Fruit fly (Drosophila melanogaster) whole organism, embryonic: ENCODE data around the gene niki.

Experiments used
- CG10147 ChIP-seq: fragments of 200-800 bp; sonication (Bioruptor generic); optimal IDR thresholded peaks from 2 replicates; lab custom pipeline; 2019; ENCODE audit warnings: missing biosample characterization, mild to moderate bottlenecking, missing genetic modification characterization, moderate library complexity
- CG10209 ChIP-seq: fragments of 200-800 bp; sonication (Bioruptor generic); optimal IDR thresholded peaks from 3 replicates; lab custom pipeline; 2017; ENCODE audit warnings: missing biosample characterization, mild to moderate bottlenecking, missing genetic modification characterization, missing genetic modification reagents
- CG10321 ChIP-seq: fragments of 200-800 bp; sonication (Bioruptor generic); IDR thresholded peaks from 2 replicates; pipeline ENCODE4 v1.3.6; 2022; ENCODE audit warnings: missing biosample characterization, missing genetic modification characterization
- CG11085 ChIP-seq: fragments of 200-800 bp; sonication (Bioruptor generic); IDR thresholded peaks from 2 replicates; pipeline ENCODE4 v1.3.6; 2022; ENCODE audit warnings: missing biosample characterization, missing genetic modification characterization
- CG12104 ChIP-seq: fragments of 200-800 bp; sonication (Bioruptor generic); optimal IDR thresholded peaks from 3 replicates; lab custom pipeline; 2016; ENCODE audit warnings: missing biosample characterization, missing genetic modification characterization
- CG12236 ChIP-seq: fragments of 200-800 bp; sonication (Bioruptor generic); optimal IDR thresholded peaks from 2 replicates; lab custom pipeline; 2016; ENCODE audit warnings: missing biosample characterization, missing genetic modification characterization
- CG12391 ChIP-seq: fragments of 200-800 bp; sonication (Bioruptor generic); optimal IDR thresholded peaks from 3 replicates; lab custom pipeline; 2018; ENCODE audit warnings: missing biosample characterization, mild to moderate bottlenecking, missing genetic modification characterization, moderate library complexity
- CG12769 ChIP-seq: fragments of 200-800 bp; sonication (Bioruptor generic); optimal IDR thresholded peaks from 2 replicates; lab custom pipeline; 2019; ENCODE audit warnings: missing biosample characterization, mild to moderate bottlenecking, missing genetic modification characterization, moderate library complexity
- CG12942 ChIP-seq: fragments of 200-800 bp; sonication (Bioruptor generic); optimal IDR thresholded peaks from 3 replicates; lab custom pipeline; 2016; ENCODE audit warnings: missing biosample characterization, missing genetic modification characterization
- CG13424 ChIP-seq: fragments of 200-800 bp; sonication (Bioruptor generic); optimal IDR thresholded peaks from 2 replicates; lab custom pipeline; 2019; ENCODE audit warnings: missing biosample characterization, mild to moderate bottlenecking, missing genetic modification characterization, moderate library complexity
- CG13894 ChIP-seq: fragments of 200-800 bp; sonication (Bioruptor generic); optimal IDR thresholded peaks from 3 replicates; lab custom pipeline; 2018; ENCODE audit warnings: missing biosample characterization, mild to moderate bottlenecking, missing genetic modification characterization, moderate library complexity
- CG14441 ChIP-seq: fragments of 200-800 bp; sonication (Bioruptor generic); IDR thresholded peaks from 2 replicates; pipeline ENCODE4 v1.3.6; 2022; ENCODE audit warnings: missing biosample characterization, missing genetic modification characterization
- CG18599 ChIP-seq: fragments of 200-800 bp; sonication (Bioruptor generic); optimal IDR thresholded peaks from 3 replicates; lab custom pipeline; 2017; ENCODE audit warnings: missing biosample characterization, missing genetic modification characterization, mild to moderate bottlenecking, moderate library complexity, missing genetic modification reagents
- CG18764 ChIP-seq: fragments of 200-800 bp; sonication (Bioruptor generic); optimal IDR thresholded peaks from 3 replicates; lab custom pipeline; 2016; ENCODE audit warnings: missing biosample characterization, missing genetic modification characterization
- CG2116 ChIP-seq: fragments of 200-800 bp; sonication (Bioruptor generic); optimal IDR thresholded peaks from 3 replicates; lab custom pipeline; 2018; ENCODE audit warnings: missing biosample characterization, mild to moderate bottlenecking, missing genetic modification characterization
- CG2889 ChIP-seq: fragments of 200-800 bp; sonication (Bioruptor generic); IDR thresholded peaks from 3 replicates; pipeline ENCODE4 v1.3.6; 2022; ENCODE audit warnings: missing biosample characterization, missing genetic modification characterization
- CG30403 ChIP-seq: fragments of 200-800 bp; sonication (Bioruptor generic); optimal IDR thresholded peaks from 3 replicates; lab custom pipeline; 2016; ENCODE audit warnings: missing biosample characterization, missing genetic modification characterization
- CG32772 ChIP-seq: fragments of 200-800 bp; sonication (Bioruptor generic); IDR thresholded peaks from 2 replicates; pipeline ENCODE4 v1.3.6; 2022; ENCODE audit warnings: missing biosample characterization, missing genetic modification characterization
- CG34376 ChIP-seq: fragments of 200-800 bp; sonication (Bioruptor generic); optimal IDR thresholded peaks from 2 replicates; lab custom pipeline; 2018; ENCODE audit warnings: missing biosample characterization, mild to moderate bottlenecking, missing genetic modification characterization
- CG5180 ChIP-seq: fragments of 200-800 bp; sonication (Bioruptor generic); optimal IDR thresholded peaks from 3 replicates; lab custom pipeline; 2017; ENCODE audit warnings: missing biosample characterization, missing genetic modification characterization, mild to moderate bottlenecking, moderate library complexity, missing genetic modification reagents
- CG6175 ChIP-seq: fragments of 200-800 bp; sonication (Bioruptor generic); IDR thresholded peaks from 3 replicates; pipeline ENCODE4 v1.3.6; 2022; ENCODE audit warnings: missing biosample characterization, missing genetic modification characterization
- CG7556 ChIP-seq: fragments of 200-800 bp; sonication (Bioruptor generic); optimal IDR thresholded peaks from 2 replicates; lab custom pipeline; 2017; ENCODE audit warnings: missing biosample characterization, mild to moderate bottlenecking, missing genetic modification characterization
- CG8388 ChIP-seq: fragments of 200-800 bp; sonication (Bioruptor generic); optimal IDR thresholded peaks from 2 replicates; lab custom pipeline; 2019; ENCODE audit warnings: missing biosample characterization, mild to moderate bottlenecking, missing genetic modification characterization, moderate library complexity
- Dll ChIP-seq: fragments of 200-800 bp; sonication (Bioruptor generic); IDR thresholded peaks from 4 replicates; pipeline ENCODE4 v1.3.6; 2022; ENCODE audit warnings: missing biosample characterization, missing genetic modification characterization; ENCODE audit not compliant: partially characterized antibody
- ERR ChIP-seq: fragments of 200-800 bp; sonication (Bioruptor generic); optimal IDR thresholded peaks from 2 replicates; lab custom pipeline; 2016; ENCODE audit warnings: missing biosample characterization, missing genetic modification characterization
- HLH4C ChIP-seq: fragments of 200-800 bp; sonication (Bioruptor generic); IDR thresholded peaks from 3 replicates; pipeline ENCODE4 v1.3.6; 2022; ENCODE audit warnings: missing biosample characterization, missing genetic modification characterization; ENCODE audit not compliant: partially characterized antibody
- HLH54F ChIP-seq: fragments of 200-800 bp; sonication (Bioruptor generic); optimal IDR thresholded peaks from 3 replicates; lab custom pipeline; 2016; ENCODE audit warnings: missing biosample characterization, missing genetic modification characterization
- HmgD ChIP-seq: fragments of 200-800 bp; sonication (Bioruptor generic); optimal IDR thresholded peaks from 3 replicates; lab custom pipeline; 2016; ENCODE audit warnings: missing biosample characterization, missing genetic modification characterization
- Neu2 ChIP-seq: fragments of 200-800 bp; sonication (Bioruptor generic); optimal IDR thresholded peaks from 3 replicates; lab custom pipeline; 2016; ENCODE audit warnings: missing biosample characterization, missing genetic modification characterization, borderline replicate concordance
- Nf-YB ChIP-seq: fragments of 200-800 bp; sonication (Bioruptor generic); optimal IDR thresholded peaks from 3 replicates; lab custom pipeline; 2019; ENCODE audit warnings: missing biosample characterization, mild to moderate bottlenecking, missing genetic modification characterization, moderate library complexity
- Side ChIP-seq: fragments of 200-800 bp; sonication (Bioruptor generic); optimal IDR thresholded peaks from 2 replicates; lab custom pipeline; 2016; ENCODE audit warnings: missing biosample characterization, missing genetic modification characterization
- Sry-δ ChIP-seq: fragments of 200-800 bp; sonication (Bioruptor generic); optimal IDR thresholded peaks from 2 replicates; lab custom pipeline; 2016; ENCODE audit warnings: missing biosample characterization, missing genetic modification characterization
- btn ChIP-seq: fragments of 200-800 bp; sonication (Bioruptor generic); optimal IDR thresholded peaks from 2 replicates; lab custom pipeline; 2016; ENCODE audit warnings: missing biosample characterization, missing genetic modification characterization
- chinmo ChIP-seq: fragments of 200-800 bp; sonication (Bioruptor generic); IDR thresholded peaks from 4 replicates; pipeline ENCODE4 v1.3.6; 2022; ENCODE audit warnings: missing biosample characterization, missing genetic modification characterization; ENCODE audit not compliant: partially characterized antibody
- dmrt99B ChIP-seq: fragments of 200-800 bp; sonication (Bioruptor generic); optimal IDR thresholded peaks from 2 replicates; lab custom pipeline; 2018; ENCODE audit warnings: missing biosample characterization, mild to moderate bottlenecking, missing genetic modification characterization, moderate library complexity
- dpn ChIP-seq, 2 experiments: fragments of 200-800 bp; sonication (Bioruptor generic); optimal IDR thresholded peaks; 3 replicates each; lab custom pipeline; 2016; ENCODE audit warnings: missing biosample characterization in 2 of 2, missing genetic modification characterization in 2 of 2
- en ChIP-seq: fragments of 200-800 bp; sonication (Bioruptor generic); optimal IDR thresholded peaks from 2 replicates; lab custom pipeline; 2016; ENCODE audit warnings: missing biosample characterization, missing genetic modification characterization
- eyg ChIP-seq: fragments of 200-800 bp; sonication (Bioruptor generic); optimal IDR thresholded peaks from 3 replicates; lab custom pipeline; 2016; ENCODE audit warnings: missing biosample characterization, missing genetic modification characterization
- gro ChIP-seq: fragments of 200-800 bp; sonication (Bioruptor generic); optimal IDR thresholded peaks from 2 replicates; lab custom pipeline; 2016; ENCODE audit warnings: missing biosample characterization, missing genetic modification characterization
- hbn ChIP-seq: fragments of 200-800 bp; sonication (Bioruptor generic); IDR thresholded peaks from 2 replicates; pipeline ENCODE4 v1.3.6; 2022; ENCODE audit warnings: missing biosample characterization, missing genetic modification characterization; ENCODE audit not compliant: partially characterized antibody
- kay ChIP-seq: fragments of 200-800 bp; sonication (Bioruptor generic); optimal IDR thresholded peaks from 2 replicates; lab custom pipeline; 2016; ENCODE audit warnings: missing biosample characterization, missing genetic modification characterization
- mld ChIP-seq: fragments of 200-800 bp; sonication (Bioruptor generic); IDR thresholded peaks from 3 replicates; pipeline ENCODE4 v1.3.6; 2022; ENCODE audit warnings: missing biosample characterization, missing genetic modification characterization; ENCODE audit not compliant: partially characterized antibody
- nmo ChIP-seq: fragments of 200-800 bp; sonication (Bioruptor generic); optimal IDR thresholded peaks from 2 replicates; lab custom pipeline; 2018; ENCODE audit warnings: missing biosample characterization, mild to moderate bottlenecking, missing genetic modification characterization, moderate library complexity
- prd ChIP-seq, 3 experiments: fragments of >200 bp in 2 of 3; fragments of 200-800 bp in 1 of 3; sonication (Bioruptor generic) in 1 of 3; optimal IDR thresholded peaks in 2 of 3; IDR thresholded peaks in 1 of 3; 2 replicates in 2 of 3; 3 replicates in 1 of 3; pipeline versions ENCODE4 v1.3.6 to Lab custom; 2017 to 2022; ENCODE audit warnings: missing biosample characterization in 1 of 3, missing genetic modification characterization in 1 of 3
- sr ChIP-seq: fragments of 200-800 bp; sonication (Bioruptor generic); IDR thresholded peaks from 3 replicates; pipeline ENCODE4 v1.3.6; 2022; ENCODE audit warnings: missing biosample characterization, missing genetic modification characterization
- stc ChIP-seq: fragments of 200-800 bp; sonication (Bioruptor generic); IDR thresholded peaks from 2 replicates; pipeline ENCODE4 v1.3.6; 2022; ENCODE audit warnings: missing biosample characterization, missing genetic modification characterization
- trem ChIP-seq: fragments of 200-800 bp; optimal IDR thresholded peaks from 3 replicates; lab custom pipeline; 2019; ENCODE audit warnings: missing biosample characterization, mild to moderate bottlenecking, missing genetic modification characterization, moderate library complexity
- twi ChIP-seq: fragments of 200-800 bp; optimal IDR thresholded peaks from 2 replicates; lab custom pipeline; 2019; ENCODE audit warnings: missing biosample characterization, mild to moderate bottlenecking, missing genetic modification characterization, moderate library complexity

Gene niki

dm6 chr3R:24816993-24817854, 8.2 kb downstream of the niki start, which contains the start of the genes CG5808 and Saf-B (continued):
- no peak for TF ChIP-seq stc
- no peak for TF ChIP-seq CG10321
- no peak for TF ChIP-seq sr (GFP tag; lab: Robert Waterston, UW)
- TF ChIP-seq ERR (GFP tag; lab: Kevin White, UChicago), result no peak
- TF ChIP-seq gro (GFP tag; lab: Kevin White, UChicago), result no peak
- TF ChIP-seq CG12942, result no peak
- no peak for TF ChIP-seq Nf-YB (GFP tag; lab: Kevin White, UChicago)
- peak; percentile 67 for TF ChIP-seq hbn (GFP tag; lab: Robert Waterston, UW)
- TF ChIP-seq CG10209 (GFP tag; lab: Kevin White, UChicago), result no peak
- no peak for TF ChIP-seq btn (GFP tag; lab: Kevin White, UChicago)
- peak; percentile 79 for TF ChIP-seq CG2116 (GFP tag; lab: Kevin White, UChicago)
- TF ChIP-seq CG8388 (GFP tag; lab: Kevin White, UChicago), result no peak
- no peak for TF ChIP-seq HLH54F (GFP tag; lab: Kevin White, UChicago)
- peak; percentile 50; the same call in 2 of the 3 replicates for TF ChIP-seq mld (GFP tag; lab: Robert Waterston, UW)
- TF ChIP-seq Neu2 (GFP tag; lab: Kevin White, UChicago), result no peak
- TF ChIP-seq CG30403 (GFP tag; lab: Kevin White, UChicago), result peak; percentile 57
- peak; percentile 85 for TF ChIP-seq nmo (GFP tag; lab: Kevin White, UChicago)
- TF ChIP-seq kay (GFP tag; lab: Kevin White, UChicago), result peak; percentile 54
- TF ChIP-seq CG12769, result no peak
- TF ChIP-seq CG11085 (GFP tag; lab: Robert Waterston, UW), result no peak
- peak; percentile 74 for TF ChIP-seq CG12104 (GFP tag; lab: Kevin White, UChicago)
- no peak for TF ChIP-seq CG18599 (GFP tag; lab: Kevin White, UChicago)
- TF ChIP-seq CG6175 (GFP tag; lab: Robert Waterston, UW), result no peak
- no peak for TF ChIP-seq CG2889 (GFP tag; lab: Robert Waterston, UW)
- peak; percentile 86 for TF ChIP-seq Sry-δ (GFP tag; lab: Kevin White, UChicago)
- peak; percentile 30 for TF ChIP-seq CG13424 (tag; lab: Kevin White, UChicago)
- peak; percentile 95 for TF ChIP-seq HLH4C (GFP tag; lab: Robert Waterston, UW)
- no peak for TF ChIP-seq eyg (GFP tag; lab: Kevin White, UChicago)
- no peak for TF ChIP-seq CG12236 (GFP tag; lab: Kevin White, UChicago)
- TF ChIP-seq dpn (GFP tag; optimal IDR thresholded peaks at IDR 0.05; lab: Kevin White, UChicago), result peak in 1 of 2 experiments; percentile 32
- no peak for TF ChIP-seq dmrt99B (tag; lab: Kevin White, UChicago)
- TF ChIP-seq twi (tag; lab: Kevin White, UChicago), result no peak
- TF ChIP-seq Side (GFP tag; lab: Kevin White, UChicago), result no peak
- TF ChIP-seq CG5180 (GFP tag; lab: Kevin White, UChicago), result no peak
- no peak for TF ChIP-seq CG10147 (GFP tag; lab: Kevin White, UChicago)
- TF ChIP-seq HmgD (GFP tag; lab: Kevin White, UChicago), result no peak
- TF ChIP-seq trem (tag; lab: Kevin White, UChicago), result peak; percentile 68
- no peak for TF ChIP-seq prd (optimal IDR thresholded peaks at IDR 0.05; lab: Kevin White, UChicago)
- peak; percentile 65 for TF ChIP-seq prd (GFP tag; IDR thresholded peaks at IDR 0.05; lab: Robert Waterston, UW)
- TF ChIP-seq CG34376 (GFP tag; lab: Kevin White, UChicago), result no peak
- no peak; the same call in 1 of the 2 replicates for TF ChIP-seq CG32772 (GFP tag; lab: Robert Waterston, UW)
- no peak for TF ChIP-seq CG7556 (GFP tag; lab: Kevin White, UChicago)
- no peak for TF ChIP-seq en (GFP tag; lab: Kevin White, UChicago)
- peak; percentile 43; the same call in 1 of the 2 replicates for TF ChIP-seq CG14441 (GFP tag; lab: Robert Waterston, UW)
- peak; percentile 69 for TF ChIP-seq CG12391
- no peak for TF ChIP-seq CG18764 (GFP tag; lab: Kevin White, UChicago)
- TF ChIP-seq Dll (GFP tag; lab: Robert Waterston, UW), result peak; percentile 84
- TF ChIP-seq chinmo (GFP tag; lab: Robert Waterston, UW), result 0 out of 4 replicates have a peak, but pooled peaks have one; percentile 77
- TF ChIP-seq CG13894 (tag; lab: Kevin White, UChicago), result no peak
